Worm (Caenorhabditis elegans) whole organism, late embryonic: ENCODE results near the gene nfm-1.
A peak's percentile ranks its signal among the peaks of the same experiment; 100 is the strongest.

ENCODE experiments used
- C08G9.2 ChIP-seq: sonication (generic microtip); optimal IDR thresholded peaks from 2 replicates; lab custom pipeline; 2016; ENCODE audit warnings: mild to moderate bottlenecking, missing genetic modification characterization, moderate library complexity, missing compliant biosample characterization
- C38D4.7 ChIP-seq: fragments of 200-800 bp; sonication (Bioruptor generic); optimal IDR thresholded peaks from 2 replicates; lab custom pipeline; 2018; ENCODE audit warnings: mild to moderate bottlenecking, missing genetic modification characterization, moderate library complexity, missing compliant biosample characterization
- K02D7.2 ChIP-seq: sonication (generic microtip); optimal IDR thresholded peaks from 2 replicates; lab custom pipeline; 2017; ENCODE audit warnings: mild to moderate bottlenecking, missing genetic modification characterization, missing compliant biosample characterization
- T23F11.4 ChIP-seq: fragments of 200-800 bp; sonication (Bioruptor generic); optimal IDR thresholded peaks from 2 replicates; lab custom pipeline; 2018; ENCODE audit warnings: mild to moderate bottlenecking, missing genetic modification characterization, missing compliant biosample characterization
- ama-1 ChIP-seq: fragments of 150-350 bp; optimal IDR thresholded peaks from 2 replicates; lab custom pipeline; 2014
- ceh-14 ChIP-seq: sonication (generic microtip); optimal IDR thresholded peaks from 2 replicates; lab custom pipeline; 2016; ENCODE audit warnings: missing genotype, missing genetic modification characterization, missing compliant biosample characterization
- ceh-19 ChIP-seq: fragments of 200-800 bp; sonication (Bioruptor generic); optimal IDR thresholded peaks from 2 replicates; lab custom pipeline; 2018; ENCODE audit warnings: mild to moderate bottlenecking, missing genetic modification characterization, missing compliant biosample characterization
- ceh-24 ChIP-seq: sonication (generic microtip); optimal IDR thresholded peaks from 2 replicates; lab custom pipeline; 2016; ENCODE audit warnings: mild to moderate bottlenecking, missing genetic modification characterization, missing compliant biosample characterization
- ceh-31 ChIP-seq: sonication (generic microtip); optimal IDR thresholded peaks from 2 replicates; lab custom pipeline; 2016; ENCODE audit warnings: missing genetic modification characterization, missing compliant biosample characterization
- ceh-34 ChIP-seq: sonication (generic microtip); optimal IDR thresholded peaks from 2 replicates; lab custom pipeline; 2016; ENCODE audit warnings: mild to moderate bottlenecking, missing genetic modification characterization, missing compliant biosample characterization
- ceh-45 ChIP-seq: fragments of 200-800 bp; sonication (Bioruptor generic); IDR thresholded peaks from 2 replicates; pipeline ENCODE4 v1.3.6; 2022; ENCODE audit warnings: missing genetic modification reagents, missing genetic modification characterization, missing compliant biosample characterization
- ceh-6 ChIP-seq: fragments of 200-800 bp; sonication (Bioruptor generic); optimal IDR thresholded peaks from 2 replicates; lab custom pipeline; 2018; ENCODE audit warnings: mild to moderate bottlenecking, missing genetic modification characterization, missing compliant biosample characterization
- che-1 ChIP-seq: sonication (generic microtip); optimal IDR thresholded peaks from 2 replicates; lab custom pipeline; 2016; ENCODE audit warnings: mild to moderate bottlenecking, missing genetic modification characterization, missing compliant biosample characterization
- dmd-4 ChIP-seq: sonication (generic microtip); optimal IDR thresholded peaks from 2 replicates; lab custom pipeline; 2016; ENCODE audit warnings: borderline replicate concordance, missing genetic modification characterization, missing compliant biosample characterization
- elt-2 ChIP-seq: sonication (generic microtip); optimal IDR thresholded peaks from 2 replicates; lab custom pipeline; 2016; ENCODE audit warnings: missing genetic modification reagents, missing genetic modification characterization, missing compliant biosample characterization
- ets-4 ChIP-seq: sonication (generic microtip); optimal IDR thresholded peaks from 2 replicates; lab custom pipeline; 2016; ENCODE audit warnings: missing genetic modification characterization, missing compliant biosample characterization
- fkh-10 ChIP-seq: fragments of 150-350 bp; optimal IDR thresholded peaks from 2 replicates; lab custom pipeline; 2014; ENCODE audit warnings: missing biosample characterization, missing genetic modification reagents, missing genetic modification characterization
- fkh-6 ChIP-seq: sonication (generic microtip); optimal IDR thresholded peaks from 2 replicates; lab custom pipeline; 2016; ENCODE audit warnings: missing genetic modification characterization, missing compliant biosample characterization
- gmeb-2 ChIP-seq: sonication (generic microtip); optimal IDR thresholded peaks from 2 replicates; lab custom pipeline; 2016; ENCODE audit warnings: missing genetic modification characterization, inconsistent platforms, missing compliant biosample characterization
- hlh-15 ChIP-seq: sonication (generic microtip); optimal IDR thresholded peaks from 2 replicates; lab custom pipeline; 2016; ENCODE audit warnings: missing genetic modification characterization, missing compliant biosample characterization
- hlh-30 ChIP-seq: sonication (generic microtip); optimal IDR thresholded peaks from 2 replicates; lab custom pipeline; 2017; ENCODE audit warnings: antibody characterized with exemption, missing genetic modification characterization, missing compliant biosample characterization; ENCODE audit not compliant: insufficient read depth
- hlh-6 ChIP-seq: sonication (generic microtip); optimal IDR thresholded peaks from 2 replicates; lab custom pipeline; 2016; ENCODE audit warnings: missing genotype, missing genetic modification characterization, missing compliant biosample characterization
- hlh-8 ChIP-seq: sonication (generic microtip); optimal IDR thresholded peaks from 2 replicates; lab custom pipeline; 2016; ENCODE audit warnings: missing genotype, missing genetic modification characterization, missing compliant biosample characterization
- lim-6 ChIP-seq: sonication (generic microtip); optimal IDR thresholded peaks from 2 replicates; lab custom pipeline; 2016; ENCODE audit warnings: missing genetic modification characterization, missing compliant biosample characterization
- madf-2 ChIP-seq: sonication (generic microtip); optimal IDR thresholded peaks from 2 replicates; lab custom pipeline; 2017; ENCODE audit warnings: missing genetic modification characterization, missing compliant biosample characterization
- nfya-1 ChIP-seq: sonication (generic microtip); optimal IDR thresholded peaks from 2 replicates; lab custom pipeline; 2017; ENCODE audit warnings: missing genetic modification characterization, mild to moderate bottlenecking, missing compliant biosample characterization, antibody characterized with exemption, moderate library complexity
- nhr-11 ChIP-seq: fragments of 150-350 bp; optimal IDR thresholded peaks from 2 replicates; lab custom pipeline; 2014; ENCODE audit warnings: missing biosample characterization, missing genetic modification characterization
- nhr-232 ChIP-seq: sonication (generic microtip); optimal IDR thresholded peaks from 2 replicates; lab custom pipeline; 2016; ENCODE audit warnings: missing genetic modification characterization, missing compliant biosample characterization
- npax-4 ChIP-seq: sonication (generic microtip); optimal IDR thresholded peaks from 2 replicates; lab custom pipeline; 2016; ENCODE audit warnings: missing genetic modification characterization, missing compliant biosample characterization
- pag-3 ChIP-seq: sonication (generic microtip); optimal IDR thresholded peaks from 2 replicates; lab custom pipeline; 2016; ENCODE audit warnings: missing compliant biosample characterization, missing genetic modification characterization, borderline replicate concordance
- pat-9 ChIP-seq: fragments of 200-800 bp; sonication (Bioruptor generic); optimal IDR thresholded peaks from 2 replicates; lab custom pipeline; 2018; ENCODE audit warnings: mild to moderate bottlenecking, missing genetic modification characterization, moderate library complexity, missing compliant biosample characterization
- pha-2 ChIP-seq: sonication (generic microtip); optimal IDR thresholded peaks from 2 replicates; lab custom pipeline; 2017; ENCODE audit warnings: mild to moderate bottlenecking, missing genetic modification characterization, missing compliant biosample characterization
- pqm-1 ChIP-seq: sonication (generic microtip); optimal IDR thresholded peaks from 2 replicates; lab custom pipeline; 2016; ENCODE audit warnings: missing genetic modification characterization, missing compliant biosample characterization
- pros-1 ChIP-seq: fragments of 150-350 bp; optimal IDR thresholded peaks from 2 replicates; lab custom pipeline; 2014; ENCODE audit warnings: missing biosample characterization, missing genetic modification reagents, missing genetic modification characterization
- ref-2 ChIP-seq: sonication (generic microtip); optimal IDR thresholded peaks from 2 replicates; lab custom pipeline; 2016; ENCODE audit warnings: missing genetic modification characterization, missing compliant biosample characterization
- rnt-1 ChIP-seq: sonication (generic microtip); optimal IDR thresholded peaks from 2 replicates; lab custom pipeline; 2016; ENCODE audit warnings: missing genetic modification characterization, missing compliant biosample characterization
- sdc-2 ChIP-seq: sonication (generic microtip); optimal IDR thresholded peaks from 2 replicates; lab custom pipeline; 2016; ENCODE audit warnings: missing genotype, missing genetic modification characterization, missing compliant biosample characterization
- sox-2 ChIP-seq: fragments of 200-800 bp; sonication (Bioruptor generic); IDR thresholded peaks from 2 replicates; pipeline ENCODE4 v1.3.6; 2022; ENCODE audit warnings: missing genetic modification reagents, missing genetic modification characterization, missing compliant biosample characterization
- syd-9 ChIP-seq: sonication (generic microtip); optimal IDR thresholded peaks from 2 replicates; lab custom pipeline; 2016; ENCODE audit warnings: mild to moderate bottlenecking, missing genetic modification characterization, moderate library complexity, missing compliant biosample characterization
- tbx-2 ChIP-seq: sonication (generic microtip); optimal IDR thresholded peaks from 2 replicates; lab custom pipeline; 2016; ENCODE audit warnings: missing genetic modification characterization, missing compliant biosample characterization
- ttx-3 ChIP-seq: sonication (generic microtip); optimal IDR thresholded peaks from 2 replicates; lab custom pipeline; 2016; ENCODE audit warnings: missing genetic modification reagents, missing genetic modification characterization, missing compliant biosample characterization
- unc-3 ChIP-seq, 2 experiments: fragments of 200-800 bp in 1 of 2; sonication (Bioruptor generic) in 1 of 2; sonication (generic microtip) in 1 of 2; conservative IDR thresholded peaks in 1 of 2; optimal IDR thresholded peaks in 1 of 2; 2 replicates each; pipeline versions ENCODE4 v1.3.6 to Lab custom; 2016 to 2022; ENCODE audit warnings: missing compliant biosample characterization in 2 of 2, missing genetic modification characterization in 2 of 2, missing genetic modification reagents in 1 of 2
- unc-42 ChIP-seq: sonication (generic microtip); optimal IDR thresholded peaks from 2 replicates; lab custom pipeline; 2016; ENCODE audit warnings: missing genotype, missing genetic modification characterization, missing compliant biosample characterization
- unc-55 ChIP-seq: sonication (generic microtip); optimal IDR thresholded peaks from 2 replicates; lab custom pipeline; 2017; ENCODE audit warnings: missing biosample characterization, missing genetic modification reagents, missing genetic modification characterization
- unc-86 ChIP-seq: sonication (generic microtip); optimal IDR thresholded peaks from 2 replicates; lab custom pipeline; 2016; ENCODE audit warnings: missing genetic modification characterization, missing compliant biosample characterization
- ztf-16 ChIP-seq: sonication (generic microtip); optimal IDR thresholded peaks from 2 replicates; lab custom pipeline; 2017; ENCODE audit warnings: missing genetic modification characterization, missing compliant biosample characterization

nfm-1 gene

ce11 chrIII:6134111-6134510 lies 25.1 kb upstream of the nfm-1 start:
- no peak for TF ChIP-seq npax-4 (tag; lab: Kevin White, UChicago)
- TF ChIP-seq elt-2: peak; percentile 47
- no peak for TF ChIP-seq fkh-6 (tag; lab: Kevin White, UChicago)
- TF ChIP-seq nhr-11 (tag; lab: Kevin White, UChicago): no peak

DNA sequence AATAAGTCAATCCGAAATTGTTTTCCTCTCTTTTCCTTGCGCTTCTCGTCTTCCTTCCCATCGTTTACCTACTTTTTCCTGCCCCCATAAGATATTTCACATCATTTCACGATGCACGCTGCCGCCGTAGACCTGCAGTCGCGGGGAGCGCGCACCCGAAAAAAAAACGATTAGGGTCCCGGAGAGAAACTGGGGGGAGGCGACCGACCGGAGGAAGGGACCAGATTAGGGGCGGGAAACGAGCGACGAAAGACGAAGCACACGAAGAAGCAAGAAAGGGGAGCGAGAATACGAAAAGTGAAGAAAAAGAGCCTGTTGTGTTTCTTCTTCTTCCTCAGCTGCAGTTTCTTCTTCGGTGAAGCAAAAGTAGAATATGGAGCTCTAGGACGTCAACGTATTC lies 24.0 kb upstream of the nfm-1 start:
- no peak for TF ChIP-seq fkh-10 (GFP tag; lab: Kevin White, UChicago)
- no peak for TF ChIP-seq ceh-14
- TF ChIP-seq tbx-2 (tag; lab: Kevin White, UChicago): peak; percentile 29
- no peak for TF ChIP-seq hlh-8 (tag; lab: Kevin White, UChicago)
- no peak for TF ChIP-seq syd-9
- peak; percentile 42 for TF ChIP-seq ceh-31
- peak; percentile 22 for TF ChIP-seq sdc-2 (tag; lab: Kevin White, UChicago)
- no peak for TF ChIP-seq nhr-232
- no peak for TF ChIP-seq ttx-3
- TF ChIP-seq unc-42 (tag; lab: Kevin White, UChicago): peak; percentile 74
- TF ChIP-seq unc-55 (GFP tag; lab: Kevin White, UChicago): no peak
- TF ChIP-seq unc-3 (GFP tag; conservative IDR thresholded peaks at IDR 0.05; lab: Robert Waterston, UW): no peak
- TF ChIP-seq unc-3 (tag; optimal IDR thresholded peaks at IDR 0.05; lab: Kevin White, UChicago): no peak
- no peak for TF ChIP-seq ceh-45 (GFP tag; lab: Robert Waterston, UW)
- no peak for TF ChIP-seq ceh-6 (GFP tag; lab: Kevin White, UChicago)
- peak; percentile 10 for TF ChIP-seq ceh-19 (GFP tag; lab: Kevin White, UChicago)
- TF ChIP-seq ref-2 (tag; lab: Kevin White, UChicago): peak; percentile 30

DNA sequence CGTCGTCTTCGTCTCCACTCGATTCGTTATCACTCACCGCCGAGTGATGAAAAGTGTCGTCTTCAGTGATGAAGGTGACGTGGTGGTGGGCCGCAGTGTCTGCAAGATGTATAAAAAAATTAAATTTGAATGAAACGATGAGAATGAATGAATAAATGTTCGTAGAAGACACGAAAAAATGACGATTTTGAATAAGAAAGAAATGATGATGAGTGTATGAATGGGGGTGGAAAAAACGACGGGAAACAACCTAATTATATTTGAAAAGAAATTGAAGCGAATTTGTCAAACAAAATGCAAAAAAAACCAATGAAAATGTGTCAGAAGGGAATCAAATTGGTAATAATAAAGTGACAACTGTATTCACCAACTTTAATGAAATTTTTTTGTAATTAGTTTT lies 23.1 kb upstream of the nfm-1 start, which contains the start of gene mvk-1:
Gene mvk-1, minus strand, starts transcription at position 101 of the 400 bp plus-strand sequence.
- TF ChIP-seq unc-86 (tag; lab: Kevin White, UChicago): no peak
- TF ChIP-seq nhr-232: no peak
- no peak for TF ChIP-seq npax-4 (tag; lab: Kevin White, UChicago)
- no peak for TF ChIP-seq elt-2
- TF ChIP-seq hlh-6: no peak
- TF ChIP-seq pat-9 (tag; lab: Kevin White, UChicago): no peak
- TF ChIP-seq rnt-1 (tag; lab: Kevin White, UChicago): no peak
- TF ChIP-seq tbx-2 (tag; lab: Kevin White, UChicago): no peak
- TF ChIP-seq pros-1 (tag; lab: Kevin White, UChicago): no peak
- no peak for TF ChIP-seq fkh-6 (tag; lab: Kevin White, UChicago)
- TF ChIP-seq dmd-4 (tag; lab: Kevin White, UChicago): no peak
- TF ChIP-seq pag-3: no peak
- TF ChIP-seq hlh-30 (tag; lab: Kevin White, UChicago): no peak
- no peak for TF ChIP-seq ztf-16 (tag; lab: Kevin White, UChicago)
- TF ChIP-seq ama-1 (lab: Kevin White, UChicago): no peak
- no peak for TF ChIP-seq che-1 (tag; lab: Kevin White, UChicago)

- TF ChIP-seq C08G9.2 (no peak), pqm-1 (tag; lab: Kevin White, UChicago) (no peak), hlh-15 (tag; lab: Kevin White, UChicago) (no peak), syd-9 (no peak), ceh-34 (tag; lab: Kevin White, UChicago) (peak; percentile 21), ceh-14 (peak; percentile 51), lim-6 (tag; lab: Kevin White, UChicago) (no peak), ttx-3 (no peak), hlh-6 (no peak), pha-2 (no peak), ceh-45 (GFP tag; lab: Robert Waterston, UW) (no peak), K02D7.2 (no peak), ets-4 (tag; lab: Kevin White, UChicago) (no peak), che-1 (tag; lab: Kevin White, UChicago) (no peak), ztf-16 (tag; lab: Kevin White, UChicago) (no peak), pros-1 (tag; lab: Kevin White, UChicago) (peak; percentile 55), madf-2 (peak; percentile 25), unc-86 (tag; lab: Kevin White, UChicago) (no peak), nfya-1 (tag; lab: Kevin White, UChicago) (peak; percentile 43), fkh-6 (tag; lab: Kevin White, UChicago) (no peak), ceh-31 (peak; percentile 74), elt-2 (no peak), C38D4.7 (GFP tag; lab: Kevin White, UChicago) (no peak), gmeb-2 (tag; lab: Kevin White, UChicago) (no peak), ceh-24 (no peak), sox-2 (no peak), T23F11.4 (GFP tag; lab: Kevin White, UChicago) (no peak)
These were observed 21.8 kb upstream of the nfm-1 start for ce11 chrIII:6137431-6137830.
